Worm (Caenorhabditis elegans) whole organism, early embryonic: ENCODE measurements around the gene F23F1.4.

ENCODE experiments used
- B0310.2 ChIP-seq: sonication (generic microtip); optimal IDR thresholded peaks from 2 replicates; lab custom pipeline; 2016; ENCODE audit warnings: mild to moderate bottlenecking, missing genetic modification characterization, missing compliant biosample characterization
- F13C5.2 ChIP-seq: sonication (generic microtip); optimal IDR thresholded peaks from 2 replicates; lab custom pipeline; 2017; ENCODE audit warnings: mild to moderate bottlenecking, missing genetic modification characterization, inconsistent platforms, missing compliant biosample characterization
- aly-1 ChIP-seq: sonication (generic microtip); optimal IDR thresholded peaks from 2 replicates; lab custom pipeline; 2016; ENCODE audit warnings: missing genetic modification characterization, missing compliant biosample characterization
- ama-1 ChIP-seq: fragments of 150-350 bp; optimal IDR thresholded peaks from 2 replicates; lab custom pipeline; 2014
- ceh-13 ChIP-seq: fragments of 200-800 bp; sonication (Bioruptor generic); optimal IDR thresholded peaks from 2 replicates; lab custom pipeline; 2018; ENCODE audit warnings: mild to moderate bottlenecking, missing genetic modification characterization, missing compliant biosample characterization
- ceh-36 ChIP-seq: sonication (generic microtip); optimal IDR thresholded peaks from 2 replicates; lab custom pipeline; 2016; ENCODE audit warnings: missing genetic modification characterization, inconsistent platforms, missing compliant biosample characterization
- ets-7 ChIP-seq: sonication (generic microtip); optimal IDR thresholded peaks from 2 replicates; lab custom pipeline; 2016; ENCODE audit warnings: missing genotype, missing genetic modification characterization, missing compliant biosample characterization
- flt-1 ChIP-seq: fragments of 200-800 bp; sonication (Bioruptor generic); IDR thresholded peaks from 2 replicates; pipeline ENCODE4 v1.3.6; 2022; ENCODE audit warnings: missing genetic modification characterization, missing compliant biosample characterization
- hmbx-1 ChIP-seq: sonication (generic microtip); optimal IDR thresholded peaks from 2 replicates; lab custom pipeline; 2016; ENCODE audit warnings: mild to moderate bottlenecking, missing genetic modification characterization, missing compliant biosample characterization
- hmg-4 ChIP-seq: fragments of 200-800 bp; sonication (Bioruptor generic); optimal IDR thresholded peaks from 2 replicates; lab custom pipeline; 2018; ENCODE audit warnings: mild to moderate bottlenecking, missing genetic modification characterization, missing compliant biosample characterization
- hnd-1 ChIP-seq: sonication (generic microtip); optimal IDR thresholded peaks from 2 replicates; lab custom pipeline; 2016; ENCODE audit warnings: missing genetic modification characterization, missing compliant biosample characterization
- pes-1 ChIP-seq: fragments of 200-800 bp; sonication (Bioruptor generic); IDR thresholded peaks from 2 replicates; pipeline ENCODE4 v1.3.6; 2022; ENCODE audit warnings: missing genetic modification reagents, missing genetic modification characterization, missing compliant biosample characterization
- scrt-1 ChIP-seq: fragments of 200-800 bp; sonication (Bioruptor generic); IDR thresholded peaks from 2 replicates; pipeline ENCODE4 v1.3.6; 2022; ENCODE audit warnings: missing genetic modification characterization, missing compliant biosample characterization
- sea-1 ChIP-seq: fragments of 200-800 bp; sonication (Bioruptor generic); conservative IDR thresholded peaks from 2 replicates; pipeline ENCODE4 v1.3.6; 2022; ENCODE audit warnings: missing genetic modification characterization, missing compliant biosample characterization
- tbx-11 ChIP-seq: fragments of 200-800 bp; sonication (Bioruptor generic); IDR thresholded peaks from 2 replicates; pipeline ENCODE4 v1.3.6; 2022; ENCODE audit warnings: missing genetic modification characterization, missing compliant biosample characterization
- tbx-37 ChIP-seq: fragments of 200-800 bp; sonication (Bioruptor generic); conservative IDR thresholded peaks from 2 replicates; pipeline ENCODE4 v1.3.6; 2022; ENCODE audit warnings: missing genetic modification reagents, missing genetic modification characterization, missing compliant biosample characterization
- tra-4 ChIP-seq: sonication (generic microtip); optimal IDR thresholded peaks from 2 replicates; lab custom pipeline; 2017; ENCODE audit warnings: missing genetic modification characterization, missing compliant biosample characterization

The F23F1.4 gene

ce11 chrII:66322-66721, 38.1 kb upstream of the F23F1.4 start:
- TF ChIP-seq pes-1 (GFP tag; lab: Robert Waterston, UW) (0 out of 2 replicates have a peak, but pooled peaks have one; percentile 6), F13C5.2 (tag; lab: Kevin White, UChicago) (peak; percentile 53), aly-1 (tag; lab: Kevin White, UChicago) (peak; percentile 39), tbx-11 (GFP tag; lab: Robert Waterston, UW) (no peak), B0310.2 (peak; percentile 12), hmg-4 (GFP tag; lab: Kevin White, UChicago) (peak; percentile 68), ama-1 (lab: Kevin White, UChicago) (no peak), ets-7 (tag; lab: Kevin White, UChicago) (peak; percentile 34)

ce11 chrII:65484-65883, 37.3 kb upstream of the F23F1.4 start:
- TF ChIP-seq hmbx-1 (tag; lab: Kevin White, UChicago) (no peak), flt-1 (GFP tag; lab: Robert Waterston, UW) (no peak), tra-4 (tag; lab: Kevin White, UChicago) (no peak), B0310.2 (no peak), pes-1 (GFP tag; lab: Robert Waterston, UW) (no peak), sea-1 (no peak), ceh-36 (tag; lab: Kevin White, UChicago) (no peak), hmg-4 (GFP tag; lab: Kevin White, UChicago) (no peak), scrt-1 (no peak), ets-7 (tag; lab: Kevin White, UChicago) (no peak), ceh-13 (no peak), hnd-1 (no peak), F13C5.2 (tag; lab: Kevin White, UChicago) (no peak), tbx-11 (GFP tag; lab: Robert Waterston, UW) (no peak), ama-1 (lab: Kevin White, UChicago) (no peak), aly-1 (tag; lab: Kevin White, UChicago) (no peak), tbx-37 (no peak)

ce11 chrII:61013-61412, 32.8 kb upstream of the F23F1.4 start, which contains the start of gene C23H3.2:
Gene C23H3.2, plus strand, starts transcription at chrII:61313.
- TF ChIP-seq F13C5.2 (tag; lab: Kevin White, UChicago), result no peak

ce11 chrII:60049-60448, 31.8 kb upstream of the F23F1.4 start:
- TF ChIP-seq hnd-1, result no peak
- no peak for TF ChIP-seq tbx-11 (GFP tag; lab: Robert Waterston, UW)
- no peak for TF ChIP-seq ets-7 (tag; lab: Kevin White, UChicago)
- no peak for TF ChIP-seq tra-4 (tag; lab: Kevin White, UChicago)
- no peak for TF ChIP-seq tbx-37
- TF ChIP-seq ceh-36 (tag; lab: Kevin White, UChicago), result no peak
- no peak for TF ChIP-seq scrt-1
- TF ChIP-seq hmg-4 (GFP tag; lab: Kevin White, UChicago), result no peak
- TF ChIP-seq F13C5.2 (tag; lab: Kevin White, UChicago), result no peak
- no peak for TF ChIP-seq ceh-13
- no peak for TF ChIP-seq B0310.2
- no peak for TF ChIP-seq aly-1 (tag; lab: Kevin White, UChicago)
- no peak for TF ChIP-seq ama-1 (lab: Kevin White, UChicago)
- TF ChIP-seq flt-1 (GFP tag; lab: Robert Waterston, UW), result no peak
- no peak for TF ChIP-seq pes-1 (GFP tag; lab: Robert Waterston, UW)
- TF ChIP-seq sea-1, result no peak
- TF ChIP-seq hmbx-1 (tag; lab: Kevin White, UChicago), result no peak

- no peak for TF ChIP-seq ama-1 (lab: Kevin White, UChicago)
- TF ChIP-seq aly-1 (tag; lab: Kevin White, UChicago), result no peak
- no peak for TF ChIP-seq flt-1 (GFP tag; lab: Robert Waterston, UW)
Measured at ce11 chrII:57873-58272, 29.6 kb upstream of the F23F1.4 start.

- no peak for TF ChIP-seq scrt-1
Measured at ce11 chrII:57370-57769, 29.1 kb upstream of the F23F1.4 start, which contains the start of gene ascc-1. Gene ascc-1, plus strand, starts transcription at chrII:57670.

- no peak for TF ChIP-seq tbx-37
- TF ChIP-seq aly-1 (tag; lab: Kevin White, UChicago), result no peak
- TF ChIP-seq ceh-36 (tag; lab: Kevin White, UChicago), result no peak
- no peak for TF ChIP-seq B0310.2
- no peak for TF ChIP-seq scrt-1
- no peak for TF ChIP-seq ama-1 (lab: Kevin White, UChicago)
- no peak for TF ChIP-seq pes-1 (GFP tag; lab: Robert Waterston, UW)
- no peak for TF ChIP-seq hmbx-1 (tag; lab: Kevin White, UChicago)
- TF ChIP-seq sea-1, result no peak
- TF ChIP-seq F13C5.2 (tag; lab: Kevin White, UChicago), result no peak
- TF ChIP-seq tra-4 (tag; lab: Kevin White, UChicago), result no peak
- no peak for TF ChIP-seq hmg-4 (GFP tag; lab: Kevin White, UChicago)
- TF ChIP-seq hnd-1, result no peak
- no peak for TF ChIP-seq flt-1 (GFP tag; lab: Robert Waterston, UW)
- TF ChIP-seq tbx-11 (GFP tag; lab: Robert Waterston, UW), result no peak
Measured at ce11 chrII:55204-55603, 27.0 kb upstream of the F23F1.4 start, which contains the start of gene tre-5. Gene tre-5, minus strand, starts transcription at chrII:55304.

ce11 chrII:51352-51751, 23.1 kb upstream of the F23F1.4 start, which contains the start of gene sptl-1:
Gene sptl-1, plus strand, starts transcription at chrII:51652.
- TF ChIP-seq hnd-1 (no peak), ama-1 (lab: Kevin White, UChicago) (no peak), pes-1 (GFP tag; lab: Robert Waterston, UW) (no peak), tbx-11 (GFP tag; lab: Robert Waterston, UW) (no peak), ets-7 (tag; lab: Kevin White, UChicago) (no peak), tbx-37 (no peak), ceh-13 (no peak), aly-1 (tag; lab: Kevin White, UChicago) (no peak), sea-1 (no peak), scrt-1 (no peak)
